Fruit fly (Drosophila melanogaster): ENCODE measurements around the gene Mat89Ba.

The Mat89Ba gene

DNA sequence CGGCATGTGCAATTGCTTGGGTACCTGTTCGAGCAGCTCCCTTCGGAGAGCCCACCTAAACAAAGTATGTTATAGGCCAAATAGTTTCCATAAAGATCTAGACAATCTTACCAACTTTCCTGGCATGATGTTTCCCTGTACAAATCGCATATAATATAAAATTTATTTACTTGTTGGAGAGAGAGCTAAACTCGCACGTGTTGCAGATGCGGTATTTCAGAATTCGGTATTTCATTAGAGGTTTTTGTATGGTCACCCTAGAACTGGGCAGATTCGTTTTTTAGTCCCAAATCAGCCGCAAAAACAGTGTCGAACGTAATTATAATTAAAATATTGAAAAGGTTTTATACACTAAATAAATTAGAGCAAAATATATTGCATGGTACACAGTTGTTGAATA lies at the start of gene Mat89Ba, which contains the start of gene gish:
Mat89Ba (minus strand) TSS at position 231 of the 400 bp plus-strand sequence.
gish (plus strand) TSS at position 268 of the 400 bp plus-strand sequence.
- TF ChIP-seq MESR4 (GFP tag; optimal IDR thresholded peaks at IDR 0.05) (peak; percentile 48), Ptx1 (GFP tag; IDR thresholded peaks at IDR 0.05) (no peak), ftz-f1 (GFP tag; optimal IDR thresholded peaks at IDR 0.05) (peak; percentile 77), Neu2 (GFP tag; optimal IDR thresholded peaks at IDR 0.05; ENCODE audit: borderline replicate concordance) (no peak), MBD-R2 (GFP tag; IDR thresholded peaks at IDR 0.05) (0 out of 2 replicates have a peak, but pooled peaks have one; percentile 18), Max (GFP tag; optimal IDR thresholded peaks at IDR 0.05) (peak; percentile 68), ewg (GFP tag; optimal IDR thresholded peaks at IDR 0.05) (no peak), CG13287 (GFP tag; IDR thresholded peaks at IDR 0.05; ENCODE audit: partially characterized antibody) (peak; percentile 25; the same call in 1 of the 2 replicates), dm (GFP tag; optimal IDR thresholded peaks at IDR 0.05) (peak; percentile 71), pzg (GFP tag; optimal IDR thresholded peaks at IDR 0.05) (peak; percentile 26), chm (GFP tag; IDR thresholded peaks at IDR 0.05) (no peak), gfzf (GFP tag; optimal IDR thresholded peaks at IDR 0.05) (peak; percentile 45), bigmax (GFP tag; optimal IDR thresholded peaks at IDR 0.05) (no peak), cwo (GFP tag; optimal IDR thresholded peaks at IDR 0.05) (peak; percentile 85)

DNA sequence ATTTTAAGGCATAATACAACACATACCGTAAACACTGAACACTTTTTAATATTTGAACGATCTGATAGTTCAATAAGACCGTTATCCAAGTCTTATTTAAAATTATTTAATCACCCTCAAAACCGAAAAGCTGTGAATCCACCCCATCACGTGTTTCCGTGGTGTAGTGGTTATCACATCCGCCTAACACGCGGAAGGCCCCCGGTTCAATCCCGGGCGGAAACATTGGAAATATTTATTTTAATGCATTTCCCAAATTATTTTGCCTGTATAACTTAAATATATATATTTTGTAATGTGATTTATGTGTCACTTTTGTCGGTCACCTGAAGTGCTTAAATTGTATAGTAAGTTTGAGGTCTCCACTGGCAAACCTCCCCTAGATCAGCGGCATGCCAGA lies 49.3 kb upstream of the Mat89Ba start, which contains the start of gene CG44044:
CG44044 (plus strand) TSS at position 301 of the 400 bp plus-strand sequence.
- TF ChIP-seq CG16815 (GFP tag; optimal IDR thresholded peaks at IDR 0.05) (no peak), CG18476 (GFP tag; optimal IDR thresholded peaks at IDR 0.05) (peak; percentile 37), Fer1 (GFP tag; optimal IDR thresholded peaks at IDR 0.05) (no peak), Doc3 (GFP tag; IDR thresholded peaks at IDR 0.05; ENCODE audit: partially characterized antibody) (no peak), CG9797 (GFP tag; optimal IDR thresholded peaks at IDR 0.05) (no peak), Mes4 (GFP tag; optimal IDR thresholded peaks at IDR 0.05) (no peak), CkIIα-i1 (GFP tag; IDR thresholded peaks at IDR 0.05) (no peak), Bdp1 (GFP tag; optimal IDR thresholded peaks at IDR 0.05) (peak; percentile 56), sens (GFP tag) (peak; percentile 9), lbe (GFP tag; optimal IDR thresholded peaks at IDR 0.05) (no peak), ac (GFP tag; optimal IDR thresholded peaks at IDR 0.05) (no peak), CG12219 (GFP tag; optimal IDR thresholded peaks at IDR 0.05) (no peak)

DNA sequence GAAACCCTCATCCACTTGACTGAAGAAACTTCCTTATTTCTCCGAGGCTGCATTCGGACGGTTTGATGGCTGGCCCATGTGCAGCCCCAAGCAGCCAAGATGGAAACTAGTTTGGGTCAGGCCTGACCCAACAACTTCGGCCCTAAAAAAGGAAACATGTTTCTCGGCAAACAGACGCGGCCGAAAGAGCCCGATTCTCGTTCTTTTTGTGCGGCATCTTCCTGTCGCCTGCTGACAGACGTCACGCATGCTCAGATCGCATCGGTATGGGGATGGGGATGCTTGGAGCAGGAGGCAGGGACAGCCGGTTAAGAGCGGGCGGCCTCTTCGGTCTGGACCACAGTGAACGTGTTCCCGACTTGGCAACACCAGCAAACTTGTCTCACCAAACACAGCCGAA lies 44.5 kb upstream of the Mat89Ba start:
- TF ChIP-seq nom (GFP tag; optimal IDR thresholded peaks at IDR 0.05) (peak; percentile 7), CG12769 (tag; optimal IDR thresholded peaks at IDR 0.05) (no peak), Hr51 (GFP tag; optimal IDR thresholded peaks at IDR 0.05) (no peak), BEAF-32 (GFP tag; optimal IDR thresholded peaks at IDR 0.05) (no peak), hbn (GFP tag; IDR thresholded peaks at IDR 0.05; ENCODE audit: partially characterized antibody) (no peak), CG3995 (GFP tag; optimal IDR thresholded peaks at IDR 0.05) (no peak), dm (GFP tag; optimal IDR thresholded peaks at IDR 0.05) (no peak), Hey (tag; optimal IDR thresholded peaks at IDR 0.05) (no peak), CG32767 (GFP tag; IDR thresholded peaks at IDR 0.05) (no peak), lbe (GFP tag; optimal IDR thresholded peaks at IDR 0.05) (peak; percentile 24)

DNA sequence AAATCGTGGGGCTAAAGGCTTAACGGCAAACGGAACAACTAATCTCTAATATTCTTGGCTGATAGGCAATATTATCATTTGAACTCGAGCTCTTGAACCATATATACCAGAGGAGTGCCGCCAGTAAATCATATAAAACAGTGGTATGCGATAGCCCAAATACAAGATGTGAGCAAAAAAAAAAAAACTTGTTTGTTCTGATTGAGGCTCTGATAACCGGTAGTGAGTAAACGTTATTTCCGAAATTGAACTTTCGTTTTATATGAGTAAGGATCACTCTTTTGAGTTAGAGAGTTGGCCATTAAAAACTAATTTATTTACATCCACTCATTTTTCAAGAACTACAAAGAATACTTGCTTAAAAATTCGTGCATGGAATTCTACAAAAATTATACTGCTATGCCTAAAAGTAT lies 37.9 kb upstream of the Mat89Ba start:
- TF ChIP-seq CG17385 (GFP tag; optimal IDR thresholded peaks at IDR 0.05) (no peak), mld (GFP tag; IDR thresholded peaks at IDR 0.05; ENCODE audit: partially characterized antibody) (no peak), CG2202 (tag; optimal IDR thresholded peaks at IDR 0.05) (no peak), oc (tag; optimal IDR thresholded peaks at IDR 0.05) (no peak), lola (GFP tag; optimal IDR thresholded peaks at IDR 0.05) (no peak), CG34376 (GFP tag; optimal IDR thresholded peaks at IDR 0.05) (peak; percentile 29), crc (GFP tag; optimal IDR thresholded peaks at IDR 0.05) (no peak), row (GFP tag; IDR thresholded peaks at IDR 0.05) (0 out of 3 replicates have a peak, but pooled peaks have one; percentile 13), vfl (GFP tag; optimal IDR thresholded peaks at IDR 0.05) (no peak), CG13894 (tag; optimal IDR thresholded peaks at IDR 0.05) (no peak), Gug (GFP tag; IDR thresholded peaks at IDR 0.05) (no peak), CG34422 (GFP tag; IDR thresholded peaks at IDR 0.05) (no peak), CG5953 (GFP tag; IDR thresholded peaks at IDR 0.05) (no peak)
